Fruit fly (Drosophila melanogaster): Measurements from ENCODE around the gene Gr23a.

Gene Gr23a

DNA sequence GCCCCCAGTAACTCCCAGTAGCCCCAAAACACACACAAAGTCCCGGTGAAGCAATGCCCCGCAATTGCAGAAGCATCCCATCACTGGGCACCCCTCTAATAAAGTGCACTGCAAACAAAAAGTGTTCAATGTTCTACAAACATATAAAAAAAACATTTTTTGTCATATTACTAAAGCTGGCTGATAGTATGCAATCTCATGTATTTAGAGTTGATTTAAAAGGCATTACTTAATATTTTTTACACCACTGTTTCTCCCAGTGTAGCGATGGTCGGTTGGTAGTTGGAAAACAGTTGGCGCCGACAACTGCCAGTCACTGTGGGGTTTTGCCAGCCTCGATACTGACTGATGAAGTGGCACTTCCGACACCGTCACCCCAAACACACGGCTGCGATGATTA lies 50.7 kb downstream of the Gr23a start (continued):
- TF ChIP-seq CG8944 (GFP tag; optimal IDR thresholded peaks at IDR 0.05) = peak; percentile 14
- no peak for TF ChIP-seq Sin3A (optimal IDR thresholded peaks at IDR 0.05)
- peak; percentile 28; the same call in 1 of the 2 replicates for TF ChIP-seq slbo (GFP tag; IDR thresholded peaks at IDR 0.05)
- TF ChIP-seq nau (GFP tag; optimal IDR thresholded peaks at IDR 0.05) = no peak
- TF ChIP-seq yki (optimal IDR thresholded peaks at IDR 0.05) = no peak
- TF ChIP-seq amos (GFP tag; IDR thresholded peaks at IDR 0.05; ENCODE audit: partially characterized antibody) = no peak
- TF ChIP-seq dpn (GFP tag; optimal IDR thresholded peaks at IDR 0.05) = peak in 1 of 2 experiments; percentile 12
- no peak for TF ChIP-seq Vsx1 (GFP tag; optimal IDR thresholded peaks at IDR 0.05)
- no peak for TF ChIP-seq Pdp1 (GFP tag; optimal IDR thresholded peaks at IDR 0.05)
- no peak for TF ChIP-seq MBD-R2 (GFP tag; IDR thresholded peaks at IDR 0.05)
- no peak for TF ChIP-seq CHES-1-like (GFP tag; optimal IDR thresholded peaks at IDR 0.05)
- TF ChIP-seq pb (GFP tag; optimal IDR thresholded peaks at IDR 0.05) = no peak
- no peak for TF ChIP-seq CG11723 (GFP tag; optimal IDR thresholded peaks at IDR 0.05)
- no peak for TF ChIP-seq CG10321 (GFP tag; IDR thresholded peaks at IDR 0.05)
- TF ChIP-seq hth (optimal IDR thresholded peaks at IDR 0.05) = no peak
- no peak for TF ChIP-seq grn (GFP tag; optimal IDR thresholded peaks at IDR 0.05)
- no peak for TF ChIP-seq kah (GFP tag; optimal IDR thresholded peaks at IDR 0.05)
- TF ChIP-seq CG32532 (GFP tag; IDR thresholded peaks at IDR 0.05) = peak; percentile 44; the same call in 1 of the 2 replicates
- no peak for TF ChIP-seq crol (GFP tag; IDR thresholded peaks at IDR 0.05)
- no peak for TF ChIP-seq CG12219 (GFP tag; optimal IDR thresholded peaks at IDR 0.05)
- no peak for TF ChIP-seq CG10959 (GFP tag; IDR thresholded peaks at IDR 0.05)
- no peak; the same call in 1 of the 2 replicates for TF ChIP-seq Xrp1 (GFP tag; IDR thresholded peaks at IDR 0.05)
- TF ChIP-seq schlank (tag; optimal IDR thresholded peaks at IDR 0.05) = no peak
- no peak for TF ChIP-seq eve (GFP tag; optimal IDR thresholded peaks at IDR 0.05)
- TF ChIP-seq ac (GFP tag; optimal IDR thresholded peaks at IDR 0.05) = no peak
- TF ChIP-seq CG8359 (GFP tag; optimal IDR thresholded peaks at IDR 0.05; ENCODE audit: borderline replicate concordance) = no peak
- no peak for TF ChIP-seq Stat92E (GFP tag; optimal IDR thresholded peaks at IDR 0.05)
- no peak for TF ChIP-seq CG6175 (GFP tag; IDR thresholded peaks at IDR 0.05)
- no peak for TF ChIP-seq Nf-YC (tag; optimal IDR thresholded peaks at IDR 0.05)
- no peak for TF ChIP-seq sim (GFP tag; IDR thresholded peaks at IDR 0.05)
- peak; percentile 8 for TF ChIP-seq CG9609 (GFP tag; optimal IDR thresholded peaks at IDR 0.05)
- TF ChIP-seq dmrt99B (tag; optimal IDR thresholded peaks at IDR 0.05) = peak; percentile 7
- TF ChIP-seq CG10543 (GFP tag; optimal IDR thresholded peaks at IDR 0.05) = no peak
- peak; percentile 46; the same call in 1 of the 3 replicates for TF ChIP-seq Dbx (GFP tag; IDR thresholded peaks at IDR 0.05)
- TF ChIP-seq br (optimal IDR thresholded peaks at IDR 0.05) = no peak
- no peak for TF ChIP-seq repo (GFP tag; optimal IDR thresholded peaks at IDR 0.05)
- no peak for TF ChIP-seq usp (GFP tag; optimal IDR thresholded peaks at IDR 0.05)
- no peak for TF ChIP-seq NC2α (GFP tag; optimal IDR thresholded peaks at IDR 0.05)
- TF ChIP-seq HLH54F (GFP tag; optimal IDR thresholded peaks at IDR 0.05) = peak; percentile 9
- TF ChIP-seq CG16863 (GFP tag; optimal IDR thresholded peaks at IDR 0.05) = no peak
- TF ChIP-seq CG17568 (GFP tag; optimal IDR thresholded peaks at IDR 0.05) = no peak
- TF ChIP-seq CG42726 (GFP tag; IDR thresholded peaks at IDR 0.05; ENCODE audit: partially characterized antibody) = no peak
- 0 out of 3 replicates have a peak, but pooled peaks have one; percentile 38 for TF ChIP-seq Mrtf (GFP tag; IDR thresholded peaks at IDR 0.05)
- TF ChIP-seq ci (GFP tag; IDR thresholded peaks at IDR 0.05) = peak; percentile 39; the same call in 1 of the 3 replicates
- TF ChIP-seq CG17328 (GFP tag; IDR thresholded peaks at IDR 0.05) = no peak
- no peak for TF ChIP-seq Fer3 (tag; optimal IDR thresholded peaks at IDR 0.05)
- TF ChIP-seq sens (GFP tag) = peak; percentile 69
- TF ChIP-seq bab2 (GFP tag; optimal IDR thresholded peaks at IDR 0.05) = no peak
- peak; percentile 63 for TF ChIP-seq Med (GFP tag)
- TF ChIP-seq CG11695 (GFP tag; IDR thresholded peaks at IDR 0.05) = no peak
- no peak for TF ChIP-seq CG12942 (GFP tag; optimal IDR thresholded peaks at IDR 0.05)
- no peak for TF ChIP-seq NK7.1 (GFP tag; optimal IDR thresholded peaks at IDR 0.05)
- no peak for TF ChIP-seq Blimp-1 (GFP tag; optimal IDR thresholded peaks at IDR 0.05)

All from whole organism, embryonic.